Fruit fly (Drosophila melanogaster) whole organism, pupa: Measurements from ENCODE around the gene cdm.

ENCODE experiments used
- CG10348 ChIP-seq: fragments of 200-800 bp; sonication (Bioruptor generic); IDR thresholded peaks from 2 replicates; pipeline ENCODE4 v1.3.6; 2022; ENCODE audit warnings: missing biosample characterization, missing genetic modification characterization
- CG12605 ChIP-seq: fragments of 200-800 bp; sonication (Bioruptor generic); IDR thresholded peaks from 2 replicates; pipeline ENCODE4 v1.3.6; 2022; ENCODE audit warnings: missing biosample characterization, missing genetic modification characterization
- CG13204 ChIP-seq: fragments of 200-800 bp; sonication (Bioruptor generic); optimal IDR thresholded peaks from 2 replicates; lab custom pipeline; 2018; ENCODE audit warnings: missing biosample characterization, mild to moderate bottlenecking, missing genetic modification characterization, moderate library complexity
- CG14655 ChIP-seq: fragments of 200-800 bp; sonication (Bioruptor generic); optimal IDR thresholded peaks from 3 replicates; lab custom pipeline; 2017; ENCODE audit warnings: mild to moderate bottlenecking, missing biosample characterization, missing genetic modification reagents, missing genetic modification characterization
- CG15710 ChIP-seq: fragments of 200-800 bp; sonication (Bioruptor generic); optimal IDR thresholded peaks from 2 replicates; lab custom pipeline; 2018; ENCODE audit warnings: missing biosample characterization, mild to moderate bottlenecking, missing genetic modification characterization, moderate library complexity
- CG17806 ChIP-seq: fragments of 200-800 bp; sonication (Bioruptor generic); optimal IDR thresholded peaks from 2 replicates; lab custom pipeline; 2018; ENCODE audit warnings: missing biosample characterization, mild to moderate bottlenecking, missing genetic modification characterization, moderate library complexity
- CG32121 ChIP-seq: fragments of 200-800 bp; sonication (Bioruptor generic); IDR thresholded peaks from 2 replicates; pipeline ENCODE4 v1.3.6; 2022; ENCODE audit warnings: missing biosample characterization, missing genetic modification characterization
- CG34367 ChIP-seq: fragments of 200-800 bp; sonication (Bioruptor generic); optimal IDR thresholded peaks from 2 replicates; lab custom pipeline; 2018; ENCODE audit warnings: missing biosample characterization, mild to moderate bottlenecking, missing genetic modification characterization
- CG4496 ChIP-seq: fragments of 200-800 bp; sonication (Bioruptor generic); IDR thresholded peaks from 3 replicates; pipeline ENCODE4 v1.3.6; 2022; ENCODE audit warnings: missing biosample characterization, missing genetic modification characterization
- CG8159 ChIP-seq: fragments of 200-800 bp; sonication (Bioruptor generic); optimal IDR thresholded peaks from 3 replicates; lab custom pipeline; 2018; ENCODE audit warnings: missing biosample characterization, mild to moderate bottlenecking, missing genetic modification characterization, moderate library complexity
- CG8301 ChIP-seq: fragments of 200-800 bp; sonication (Bioruptor generic); optimal IDR thresholded peaks from 2 replicates; lab custom pipeline; 2018; ENCODE audit warnings: missing biosample characterization, mild to moderate bottlenecking, missing genetic modification characterization
- CG9948 ChIP-seq: fragments of 200-800 bp; sonication (Bioruptor generic); optimal IDR thresholded peaks from 2 replicates; lab custom pipeline; 2018; ENCODE audit warnings: missing biosample characterization, mild to moderate bottlenecking, missing genetic modification characterization, moderate library complexity
- D1 ChIP-seq: fragments of 200-800 bp; sonication (Bioruptor generic); optimal IDR thresholded peaks from 2 replicates; lab custom pipeline; 2018; ENCODE audit warnings: missing biosample characterization, mild to moderate bottlenecking, missing genetic modification characterization, moderate library complexity
- EcR ChIP-seq: fragments of 200-800 bp; sonication (Bioruptor generic); optimal IDR thresholded peaks from 3 replicates; lab custom pipeline; 2019; ENCODE audit warnings: missing biosample characterization, missing genetic modification characterization, mild to moderate bottlenecking, moderate library complexity, missing genetic modification reagents
- Ets98B ChIP-seq: fragments of 200-800 bp; sonication (Bioruptor generic); IDR thresholded peaks from 2 replicates; pipeline ENCODE4 v1.3.6; 2022; ENCODE audit warnings: missing biosample characterization, missing genetic modification characterization
- Pif1A ChIP-seq: fragments of 200-800 bp; sonication (Bioruptor generic); optimal IDR thresholded peaks from 3 replicates; lab custom pipeline; 2016; ENCODE audit warnings: missing biosample characterization, missing genetic modification characterization
- Pif1B ChIP-seq: fragments of 200-800 bp; sonication (Bioruptor generic); optimal IDR thresholded peaks from 3 replicates; lab custom pipeline; 2016; ENCODE audit warnings: missing biosample characterization, missing genetic modification characterization
- Snoo ChIP-seq: fragments of 200-800 bp; sonication (Bioruptor generic); optimal IDR thresholded peaks from 3 replicates; lab custom pipeline; 2017; ENCODE audit warnings: missing biosample characterization, mild to moderate bottlenecking, missing genetic modification characterization, inconsistent platforms
- fd96Ca ChIP-seq: fragments of 200-800 bp; sonication (Bioruptor generic); IDR thresholded peaks from 3 replicates; pipeline ENCODE4 v1.3.6; 2022; ENCODE audit warnings: missing biosample characterization, missing genetic modification characterization
- gl ChIP-seq: fragments of 200-800 bp; sonication (Bioruptor generic); optimal IDR thresholded peaks from 2 replicates; lab custom pipeline; 2018; ENCODE audit warnings: missing biosample characterization, mild to moderate bottlenecking, missing genetic modification characterization
- rn ChIP-seq: fragments of 200-800 bp; sonication (Bioruptor generic); IDR thresholded peaks from 2 replicates; pipeline ENCODE4 v1.3.6; 2022; ENCODE audit warnings: missing biosample characterization, missing genetic modification characterization

The cdm gene

dm6 chr3R:18185385-18185784, 2.1 kb upstream of the cdm start, which contains the start of the genes Arp5 and CG7208:
Arp5 (plus strand) TSS chr3R:18185498.
CG7208 (minus strand) TSS chr3R:18185715.
- no peak for TF ChIP-seq EcR (GFP tag; lab: Kevin White, UChicago)
- peak; percentile 36 for TF ChIP-seq Snoo
- no peak for TF ChIP-seq D1 (tag; lab: Kevin White, UChicago)
- TF ChIP-seq CG13204 (GFP tag; lab: Kevin White, UChicago): no peak
- no peak for TF ChIP-seq CG10348 (GFP tag; lab: Robert Waterston, UW)
- TF ChIP-seq CG17806: peak; percentile 53
- TF ChIP-seq CG9948 (tag; lab: Kevin White, UChicago): peak; percentile 37
- peak; percentile 51 for TF ChIP-seq CG15710 (tag; lab: Kevin White, UChicago)
- TF ChIP-seq fd96Ca (GFP tag; lab: Robert Waterston, UW): no peak
- no peak for TF ChIP-seq Pif1A (GFP tag; lab: Kevin White, UChicago)
- peak; percentile 23 for TF ChIP-seq Ets98B (GFP tag; lab: Robert Waterston, UW)
- TF ChIP-seq Pif1B (GFP tag; lab: Kevin White, UChicago): no peak
- peak; percentile 69; the same call in 2 of the 3 replicates for TF ChIP-seq CG4496 (GFP tag; lab: Robert Waterston, UW)
- peak; percentile 45 for TF ChIP-seq CG32121 (GFP tag; lab: Robert Waterston, UW)
- TF ChIP-seq CG8159 (tag; lab: Kevin White, UChicago): peak; percentile 51
- no peak; the same call in 1 of the 2 replicates for TF ChIP-seq rn (GFP tag; lab: Robert Waterston, UW)
- no peak for TF ChIP-seq CG34367 (tag; lab: Kevin White, UChicago)
- TF ChIP-seq CG12605 (GFP tag; lab: Robert Waterston, UW): no peak
- no peak for TF ChIP-seq gl
- TF ChIP-seq CG14655 (GFP tag; lab: Kevin White, UChicago): no peak
- no peak for TF ChIP-seq CG8301 (tag; lab: Kevin White, UChicago)

DNA sequence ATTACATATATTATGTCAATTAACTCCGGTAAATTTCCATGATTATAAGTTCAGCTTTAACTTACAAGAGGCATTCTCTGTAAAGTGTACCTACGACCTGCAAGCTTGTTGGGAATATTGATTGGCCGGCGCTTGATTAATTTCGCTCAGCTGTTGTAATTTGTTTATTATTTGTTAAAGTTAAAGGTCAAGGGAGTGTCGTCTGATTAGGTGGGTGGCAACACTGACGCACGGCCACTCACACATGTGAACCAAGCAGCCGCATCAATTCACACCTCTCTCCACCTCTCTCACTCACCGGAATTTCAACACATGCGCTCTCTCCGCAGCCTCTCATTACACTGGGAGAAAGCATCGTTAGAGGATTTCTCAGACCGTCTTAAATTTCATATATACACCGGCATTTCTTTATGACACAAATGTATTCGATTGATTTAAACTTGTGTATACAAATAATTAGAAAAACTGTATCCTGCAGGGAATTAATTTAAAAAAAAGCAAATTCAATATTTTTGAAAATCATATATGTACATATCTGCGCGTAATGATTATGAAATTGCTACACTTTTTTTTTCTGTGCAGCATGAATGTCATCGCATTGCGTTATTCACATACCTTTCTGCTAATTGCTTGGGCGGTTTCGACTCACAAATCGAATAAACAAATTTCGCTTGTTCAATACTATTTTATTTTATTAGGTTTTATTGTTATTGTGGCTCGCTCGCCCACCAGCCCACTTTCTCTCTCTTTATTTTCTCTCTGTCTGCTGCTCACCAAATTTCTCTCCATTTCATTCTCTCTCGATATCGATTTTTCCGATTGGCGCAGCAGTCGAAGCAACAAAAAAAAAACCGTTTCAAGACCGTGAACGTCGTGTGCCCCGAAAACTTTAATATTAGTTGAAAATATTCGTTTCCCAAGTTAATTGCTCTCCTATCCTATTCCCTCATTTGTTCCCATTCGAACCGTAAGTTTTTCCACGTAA, 11.0 kb downstream of the cdm start:
- TF ChIP-seq CG34367 (tag; lab: Kevin White, UChicago): no peak
- TF ChIP-seq fd96Ca (GFP tag; lab: Robert Waterston, UW): 0 out of 3 replicates have a peak, but pooled peaks have one; percentile 58
- peak; percentile 73 for TF ChIP-seq CG9948 (tag; lab: Kevin White, UChicago)
- TF ChIP-seq CG32121 (GFP tag; lab: Robert Waterston, UW): peak; percentile 78
- TF ChIP-seq CG17806: peak; percentile 63
- no peak for TF ChIP-seq CG14655 (GFP tag; lab: Kevin White, UChicago)
- peak; percentile 71 for TF ChIP-seq Snoo
- 0 out of 2 replicates have a peak, but pooled peaks have one; percentile 26 for TF ChIP-seq rn (GFP tag; lab: Robert Waterston, UW)
- TF ChIP-seq CG8159 (tag; lab: Kevin White, UChicago): peak; percentile 80
- no peak for TF ChIP-seq gl
- peak; percentile 85 for TF ChIP-seq CG8301 (tag; lab: Kevin White, UChicago)
- TF ChIP-seq CG12605 (GFP tag; lab: Robert Waterston, UW): peak; percentile 70
- TF ChIP-seq D1 (tag; lab: Kevin White, UChicago): no peak
- peak; percentile 62 for TF ChIP-seq Ets98B (GFP tag; lab: Robert Waterston, UW)
- TF ChIP-seq Pif1B (GFP tag; lab: Kevin White, UChicago): peak; percentile 56
- TF ChIP-seq CG4496 (GFP tag; lab: Robert Waterston, UW): peak; percentile 79
- TF ChIP-seq CG15710 (tag; lab: Kevin White, UChicago): peak; percentile 65

- TF ChIP-seq Snoo (no peak), Ets98B (GFP tag; lab: Robert Waterston, UW) (no peak), CG34367 (tag; lab: Kevin White, UChicago) (no peak), fd96Ca (GFP tag; lab: Robert Waterston, UW) (no peak), CG12605 (GFP tag; lab: Robert Waterston, UW) (no peak), CG10348 (GFP tag; lab: Robert Waterston, UW) (no peak), rn (GFP tag; lab: Robert Waterston, UW) (no peak), CG8159 (tag; lab: Kevin White, UChicago) (no peak), CG32121 (GFP tag; lab: Robert Waterston, UW) (no peak), CG17806 (no peak), Pif1A (GFP tag; lab: Kevin White, UChicago) (no peak), CG13204 (GFP tag; lab: Kevin White, UChicago) (no peak), CG9948 (tag; lab: Kevin White, UChicago) (no peak), Pif1B (GFP tag; lab: Kevin White, UChicago) (no peak), CG4496 (GFP tag; lab: Robert Waterston, UW) (no peak), CG15710 (tag; lab: Kevin White, UChicago) (no peak), D1 (tag; lab: Kevin White, UChicago) (no peak), CG8301 (tag; lab: Kevin White, UChicago) (no peak), CG14655 (GFP tag; lab: Kevin White, UChicago) (no peak)
These were observed 13.2 kb downstream of the cdm start for dm6 chr3R:18169982-18170531.

DNA sequence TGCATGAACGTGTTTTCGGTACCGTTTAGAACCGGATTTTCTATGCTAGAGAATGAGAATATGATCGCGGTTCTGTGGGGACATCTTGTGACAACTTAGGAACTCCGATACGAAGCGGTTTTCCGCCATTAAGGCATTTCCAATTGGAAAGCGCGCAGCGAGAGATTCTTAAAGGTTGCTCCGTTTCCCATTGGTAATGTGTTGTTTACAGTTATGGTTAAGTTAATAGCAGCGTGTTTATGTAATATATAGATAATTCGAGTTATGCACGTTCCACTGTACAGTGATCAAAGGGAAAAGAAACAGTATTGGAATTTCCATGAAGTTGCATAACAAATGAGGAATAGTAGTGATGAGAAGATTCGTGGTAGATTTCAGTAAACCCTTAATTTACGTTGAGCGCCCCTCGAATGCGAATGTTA, 14.3 kb downstream of the cdm start:
- TF ChIP-seq D1 (tag; lab: Kevin White, UChicago) (no peak), CG8301 (tag; lab: Kevin White, UChicago) (peak; percentile 49), CG17806 (peak; percentile 20), Ets98B (GFP tag; lab: Robert Waterston, UW) (no peak), EcR (GFP tag; lab: Kevin White, UChicago) (no peak), CG12605 (GFP tag; lab: Robert Waterston, UW) (no peak), rn (GFP tag; lab: Robert Waterston, UW) (no peak), CG8159 (tag; lab: Kevin White, UChicago) (peak; percentile 48), CG15710 (tag; lab: Kevin White, UChicago) (no peak), fd96Ca (GFP tag; lab: Robert Waterston, UW) (no peak), CG9948 (tag; lab: Kevin White, UChicago) (peak; percentile 1), CG32121 (GFP tag; lab: Robert Waterston, UW) (no peak), CG14655 (GFP tag; lab: Kevin White, UChicago) (peak; percentile 65), gl (no peak), CG34367 (tag; lab: Kevin White, UChicago) (no peak), Pif1B (GFP tag; lab: Kevin White, UChicago) (peak; percentile 31), CG13204 (GFP tag; lab: Kevin White, UChicago) (no peak), Snoo (peak; percentile 21)
